Worm (Caenorhabditis elegans) whole organism, L4 larva: ENCODE measurements around the gene nhr-129.
A peak's percentile ranks its signal among the peaks of the same experiment; 100 is the strongest.

ENCODE experiments used
- D1046.2 ChIP-seq: fragments of 200-800 bp; sonication (Bioruptor generic); IDR thresholded peaks from 2 replicates; pipeline ENCODE4 v1.3.6; 2022; ENCODE audit warnings: missing genetic modification characterization, missing compliant biosample characterization
- F26F4.8 ChIP-seq: fragments of 200-800 bp; sonication (Bioruptor generic); conservative IDR thresholded peaks from 2 replicates; pipeline ENCODE4 v1.3.6; 2022; ENCODE audit warnings: missing genetic modification characterization, missing compliant biosample characterization
- ZK546.5 ChIP-seq, 2 experiments: sonication (generic microtip); optimal IDR thresholded peaks; 2 replicates each; lab custom pipeline; 2017; ENCODE audit warnings: missing biosample characterization in 2 of 2, missing genetic modification characterization in 2 of 2
- aha-1 ChIP-seq: fragments of 150-350 bp; peaks from one replicate; lab custom pipeline; 2014; ENCODE audit warnings: missing biosample characterization, missing genetic modification characterization
- aly-2 ChIP-seq: sonication (generic microtip); optimal IDR thresholded peaks from 2 replicates; lab custom pipeline; 2018; ENCODE audit warnings: missing biosample characterization, missing genetic modification characterization
- arid-1 ChIP-seq: fragments of 200-800 bp; sonication (Bioruptor generic); conservative IDR thresholded peaks from 2 replicates; pipeline ENCODE4 v1.3.6; 2022; ENCODE audit warnings: missing genetic modification reagents, missing genetic modification characterization, missing compliant biosample characterization
- ceh-82 ChIP-seq: sonication (generic microtip); optimal IDR thresholded peaks from 2 replicates; lab custom pipeline; 2017; ENCODE audit warnings: missing biosample characterization, missing genetic modification characterization
- ctbp-1 ChIP-seq: fragments of 200-800 bp; sonication (Bioruptor generic); IDR thresholded peaks from 2 replicates; pipeline ENCODE4 v1.3.6; 2022; ENCODE audit warnings: missing genetic modification reagents, missing genetic modification characterization, missing compliant biosample characterization
- daf-16 ChIP-seq, 3 experiments: sonication (generic microtip); optimal IDR thresholded peaks; 2 replicates each; lab custom pipeline; 2016 to 2017; ENCODE audit warnings: missing genetic modification characterization in 3 of 3, missing genetic modification reagents in 3 of 3, mild to moderate bottlenecking in 2 of 3, missing compliant biosample characterization in 2 of 3, missing biosample characterization in 1 of 3, moderate library complexity in 1 of 3
- daf-8 ChIP-seq: fragments of 200-800 bp; sonication (Bioruptor generic); IDR thresholded peaks from 2 replicates; pipeline ENCODE4 v1.3.6; 2022; ENCODE audit warnings: missing genetic modification characterization, missing compliant biosample characterization
- dmd-6 ChIP-seq: fragments of 200-800 bp; sonication (Bioruptor generic); IDR thresholded peaks from 2 replicates; pipeline ENCODE4 v1.3.6; 2022; ENCODE audit warnings: missing genetic modification reagents, missing genetic modification characterization, missing compliant biosample characterization
- dve-1 ChIP-seq: sonication (generic microtip); optimal IDR thresholded peaks from 2 replicates; lab custom pipeline; 2017; ENCODE audit warnings: antibody characterized with exemption, mild to moderate bottlenecking, missing genetic modification characterization, missing compliant biosample characterization; ENCODE audit not compliant: insufficient read depth
- fos-1 ChIP-seq: fragments of 150-350 bp; optimal IDR thresholded peaks from 2 replicates; lab custom pipeline; 2014; ENCODE audit warnings: missing biosample characterization, missing genetic modification characterization
- hlh-30 ChIP-seq: sonication (generic microtip); optimal IDR thresholded peaks from 2 replicates; lab custom pipeline; 2017; ENCODE audit warnings: antibody characterized with exemption, mild to moderate bottlenecking, missing genetic modification characterization, missing compliant biosample characterization; ENCODE audit not compliant: insufficient read depth
- lim-7 ChIP-seq: fragments of 200-800 bp; sonication (Bioruptor generic); IDR thresholded peaks from 2 replicates; pipeline ENCODE4 v1.3.6; 2022; ENCODE audit warnings: missing genetic modification characterization, missing compliant biosample characterization
- lin-13 ChIP-seq: fragments of 150-350 bp; optimal IDR thresholded peaks from 2 replicates; lab custom pipeline; 2014; ENCODE audit warnings: missing biosample characterization, missing genetic modification reagents, missing genetic modification characterization
- lsy-2 ChIP-seq, 2 experiments: fragments of 150-350 bp in 1 of 2; sonication (generic microtip) in 1 of 2; optimal IDR thresholded peaks; 2 replicates each; lab custom pipeline; 2014 to 2017; ENCODE audit warnings: missing biosample characterization in 2 of 2, missing genetic modification characterization in 2 of 2
- mdl-1 ChIP-seq, 2 experiments: fragments of 150-350 bp in 1 of 2; sonication (generic microtip) in 1 of 2; optimal IDR thresholded peaks; 2 replicates each; lab custom pipeline; 2014 to 2017; ENCODE audit warnings: missing biosample characterization in 2 of 2, missing genetic modification characterization in 2 of 2
- mdt-29 ChIP-seq: fragments of 200-800 bp; sonication (Bioruptor generic); IDR thresholded peaks from 2 replicates; pipeline ENCODE4 v1.3.6; 2022; ENCODE audit warnings: missing genetic modification reagents, missing genetic modification characterization, missing compliant biosample characterization
- mxl-3 ChIP-seq: fragments of 200-800 bp; sonication (Bioruptor generic); optimal IDR thresholded peaks from 2 replicates; lab custom pipeline; 2018; ENCODE audit warnings: mild to moderate bottlenecking, missing genetic modification characterization, missing compliant biosample characterization
- nhr-25 ChIP-seq: sonication (generic microtip); optimal IDR thresholded peaks from 2 replicates; lab custom pipeline; 2017; ENCODE audit warnings: missing genetic modification characterization, mild to moderate bottlenecking, missing compliant biosample characterization, antibody characterized with exemption, moderate library complexity, borderline replicate concordance; ENCODE audit not compliant: insufficient read depth
- nhr-28 ChIP-seq: fragments of 150-350 bp; optimal IDR thresholded peaks from 2 replicates; lab custom pipeline; 2014; ENCODE audit warnings: missing biosample characterization, missing genetic modification characterization
- nhr-41 ChIP-seq: fragments of 200-800 bp; sonication (Bioruptor generic); IDR thresholded peaks from 2 replicates; pipeline ENCODE4 v1.3.6; 2022; ENCODE audit warnings: missing genetic modification reagents, missing genetic modification characterization, missing compliant biosample characterization
- nhr-42 ChIP-seq: fragments of 200-800 bp; sonication (Bioruptor generic); IDR thresholded peaks from 2 replicates; pipeline ENCODE4 v1.3.6; 2022; ENCODE audit warnings: missing genetic modification characterization, missing compliant biosample characterization
- nhr-77 ChIP-seq: fragments of 150-350 bp; optimal IDR thresholded peaks from 2 replicates; lab custom pipeline; 2014; ENCODE audit warnings: missing biosample characterization, missing genetic modification characterization
- php-3 ChIP-seq: fragments of 200-800 bp; sonication (Bioruptor generic); IDR thresholded peaks from 2 replicates; pipeline ENCODE4 v1.3.6; 2022; ENCODE audit warnings: missing genetic modification reagents, missing genetic modification characterization, missing compliant biosample characterization
- pqm-1 ChIP-seq: sonication (generic microtip); optimal IDR thresholded peaks from 2 replicates; lab custom pipeline; 2017; ENCODE audit warnings: missing biosample characterization, missing genetic modification characterization
- spr-1 ChIP-seq: sonication (generic microtip); optimal IDR thresholded peaks from 2 replicates; lab custom pipeline; 2016; ENCODE audit warnings: mild to moderate bottlenecking, missing genetic modification characterization, missing compliant biosample characterization
- spr-3 ChIP-seq: fragments of 200-800 bp; sonication (Bioruptor generic); optimal IDR thresholded peaks from 2 replicates; lab custom pipeline; 2018; ENCODE audit warnings: mild to moderate bottlenecking, missing genetic modification characterization, missing compliant biosample characterization
- unc-130 ChIP-seq: sonication (generic microtip); optimal IDR thresholded peaks from 2 replicates; lab custom pipeline; 2016; ENCODE audit warnings: missing genetic modification reagents, missing genetic modification characterization, missing compliant biosample characterization
- unc-39 ChIP-seq: sonication (generic microtip); optimal IDR thresholded peaks from 2 replicates; lab custom pipeline; 2017; ENCODE audit warnings: missing biosample characterization, missing genetic modification characterization
- unc-62 ChIP-seq, 3 experiments: fragments of 150-350 bp in 1 of 3; sonication (generic microtip); optimal IDR thresholded peaks in 2 of 3; peaks in 1 of 3; 1 replicate in 1 of 3; 2 replicates in 2 of 3; lab custom pipeline; 2014 to 2017; ENCODE audit warnings: missing biosample characterization in 3 of 3, missing genetic modification characterization in 3 of 3, missing genetic modification reagents in 3 of 3, missing genotype in 1 of 3
- zfp-3 ChIP-seq: fragments of 200-800 bp; sonication (Bioruptor generic); conservative IDR thresholded peaks from 2 replicates; pipeline ENCODE4 v1.3.6; 2022; ENCODE audit warnings: missing genetic modification reagents, missing genetic modification characterization, missing compliant biosample characterization
- ztf-7 ChIP-seq: fragments of 150-350 bp; optimal IDR thresholded peaks from 2 replicates; lab custom pipeline; 2014; ENCODE audit warnings: missing biosample characterization, missing genetic modification characterization

Gene nhr-129

ce11 chrV:13358823-13359592 is 28.2 kb upstream of the nhr-129 start, which contains the start of gene F32H5.3:
Gene F32H5.3 (plus strand): TSS chrV:13359335.
- TF ChIP-seq nhr-28 (peak; percentile 63), lsy-2 (tag; optimal IDR thresholded peaks at IDR 0.05; lab: Kevin White, UChicago) (peak in 1 of 2 experiments; percentile 37), nhr-25 (tag; lab: Kevin White, UChicago) (peak; percentile 0), nhr-77 (no peak), unc-62 (GFP tag; optimal IDR thresholded peaks at IDR 0.05 in 1 of 2; lab: Kevin White, UChicago) (peak in 1 of 2 experiments; percentile 97), unc-62 (tag; optimal IDR thresholded peaks at IDR 0.05; lab: Kevin White, UChicago) (no peak), mdl-1 (tag; optimal IDR thresholded peaks at IDR 0.05; lab: Kevin White, UChicago) (peak in 1 of 2 experiments; percentile 44), mxl-3 (GFP tag; lab: Kevin White, UChicago) (peak; percentile 35), ctbp-1 (GFP tag; lab: Robert Waterston, UW) (no peak)

DNA sequence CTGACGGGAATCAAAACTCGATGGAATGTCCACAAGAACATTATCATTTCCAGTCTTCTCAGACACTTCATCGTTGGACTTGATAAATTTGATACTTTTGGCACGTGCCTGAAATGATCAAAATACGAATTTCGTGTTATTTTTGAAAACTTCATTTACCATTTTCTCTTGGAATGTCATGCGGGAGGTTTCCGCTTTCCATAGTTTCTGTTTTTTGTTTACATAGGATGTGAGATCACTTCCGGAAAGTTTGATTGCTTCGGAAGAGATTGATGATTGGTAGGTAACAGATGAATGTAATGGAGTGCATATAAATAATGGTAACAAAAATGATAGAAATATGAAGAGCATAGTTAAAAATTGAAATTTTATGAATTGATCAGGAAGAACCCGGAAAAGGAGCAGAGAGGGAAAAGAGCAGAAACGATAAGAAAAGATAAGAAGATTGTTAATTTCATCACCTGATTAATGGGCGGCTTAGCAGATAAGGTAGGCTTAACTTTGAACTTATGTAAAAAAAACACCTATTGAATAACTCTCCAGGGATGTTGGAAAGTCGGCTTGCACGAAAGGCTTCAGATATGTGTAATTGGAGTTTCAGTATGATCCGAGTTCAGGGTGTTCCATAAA is 26.9 kb upstream of the nhr-129 start, which contains the start of gene F32H5.1:
TSS of gene F32H5.1 (minus strand) at position 386 of the 630 bp plus-strand sequence.
- TF ChIP-seq pqm-1 (tag; lab: Kevin White, UChicago) (peak; percentile 88), dve-1 (tag; lab: Kevin White, UChicago) (peak; percentile 31), nhr-28 (peak; percentile 42), ztf-7 (tag; lab: Kevin White, UChicago) (peak; percentile 81), spr-1 (tag; lab: Kevin White, UChicago) (no peak), aha-1 (peak; percentile 18), dmd-6 (GFP tag; lab: Robert Waterston, UW) (peak; percentile 67), lsy-2 (tag; optimal IDR thresholded peaks at IDR 0.05; lab: Kevin White, UChicago) (peak in 1 of 2 experiments; percentile 11), nhr-41 (GFP tag; lab: Robert Waterston, UW) (no peak)

DNA sequence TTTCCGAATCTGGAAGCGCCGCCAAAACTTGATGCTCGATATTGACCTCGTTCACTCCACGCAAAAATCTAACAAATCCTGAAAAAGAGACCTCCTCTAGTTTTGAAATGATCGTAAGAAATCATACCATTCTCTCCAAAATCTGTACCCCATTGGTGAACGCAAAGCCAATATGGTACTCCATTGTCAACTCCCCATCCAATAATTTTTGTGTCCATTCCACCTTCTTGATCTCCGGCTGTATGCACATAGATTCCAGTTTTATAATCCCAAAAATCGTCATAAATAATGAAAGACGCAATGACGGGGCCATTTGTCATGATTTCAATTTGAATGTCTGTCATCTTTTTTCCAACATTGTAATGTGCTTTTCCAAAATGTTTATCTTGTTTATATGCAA is 25.4 kb upstream of the nhr-129 start:
- TF ChIP-seq hlh-30 (tag; lab: Kevin White, UChicago) (no peak), unc-62 (GFP tag; optimal IDR thresholded peaks at IDR 0.05 in 1 of 2; lab: Kevin White, UChicago) (peak in 1 of 2 experiments; percentile 82), unc-62 (tag; optimal IDR thresholded peaks at IDR 0.05; lab: Kevin White, UChicago) (no peak), unc-130 (GFP tag; lab: Kevin White, UChicago) (no peak), ceh-82 (tag; lab: Kevin White, UChicago) (no peak), zfp-3 (GFP tag; lab: Robert Waterston, UW) (no peak), F26F4.8 (GFP tag; lab: Robert Waterston, UW) (no peak), unc-39 (no peak), nhr-77 (no peak), arid-1 (GFP tag; lab: Robert Waterston, UW) (no peak)

DNA sequence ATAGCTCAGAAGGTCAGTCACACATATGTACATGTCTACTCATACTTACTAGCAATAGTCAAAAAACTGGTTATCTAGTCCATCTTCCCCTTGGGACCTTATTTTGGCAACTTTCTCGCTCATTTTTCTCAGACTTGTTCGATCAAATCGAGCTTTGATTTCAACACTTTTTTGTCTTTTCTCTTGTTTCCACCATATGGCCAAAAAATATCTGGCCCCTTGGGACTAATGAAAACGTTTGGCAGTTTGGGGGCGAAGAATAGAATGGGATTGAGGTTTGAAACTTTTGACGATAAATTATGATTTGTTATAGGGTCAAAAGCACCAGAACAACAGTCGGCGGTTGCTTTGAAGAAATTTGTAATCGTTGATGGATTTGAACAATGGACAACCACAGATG is 21.6 kb upstream of the nhr-129 start:
- no peak for TF ChIP-seq lim-7 (GFP tag; lab: Robert Waterston, UW)
- TF ChIP-seq pqm-1 (tag; lab: Kevin White, UChicago), result no peak
- TF ChIP-seq lin-13 (GFP tag; lab: Kevin White, UChicago), result no peak
- TF ChIP-seq php-3 (GFP tag; lab: Robert Waterston, UW), result no peak
- no peak for TF ChIP-seq daf-16 (GFP tag; optimal IDR thresholded peaks at IDR 0.05; lab: Kevin White, UChicago)
- no peak for TF ChIP-seq daf-16 (tag; optimal IDR thresholded peaks at IDR 0.05; lab: Kevin White, UChicago)
- no peak for TF ChIP-seq daf-8 (GFP tag; lab: Robert Waterston, UW)
- TF ChIP-seq ZK546.5 (tag; optimal IDR thresholded peaks at IDR 0.05; lab: Kevin White, UChicago), result no peak
- no peak for TF ChIP-seq spr-3 (GFP tag; lab: Kevin White, UChicago)
- no peak for TF ChIP-seq aly-2
- TF ChIP-seq unc-62 (GFP tag; optimal IDR thresholded peaks at IDR 0.05 in 1 of 2; lab: Kevin White, UChicago), result peak in 1 of 2 experiments; percentile 67
- no peak for TF ChIP-seq unc-62 (tag; optimal IDR thresholded peaks at IDR 0.05; lab: Kevin White, UChicago)
- no peak for TF ChIP-seq fos-1 (tag; lab: Kevin White, UChicago)
- TF ChIP-seq nhr-42, result no peak
- TF ChIP-seq D1046.2 (GFP tag; lab: Robert Waterston, UW), result no peak
- no peak for TF ChIP-seq mdt-29 (GFP tag; lab: Robert Waterston, UW)
- peak in 1 of 2 experiments; percentile 19 for TF ChIP-seq lsy-2 (tag; optimal IDR thresholded peaks at IDR 0.05; lab: Kevin White, UChicago)
- no peak for TF ChIP-seq mxl-3 (GFP tag; lab: Kevin White, UChicago)
